Worm (Caenorhabditis elegans) whole organism, early embryonic: Measurements from ENCODE around the gene unc-39.

Experiments used
- B0310.2 ChIP-seq: sonication (generic microtip); optimal IDR thresholded peaks from 2 replicates; lab custom pipeline; 2016; ENCODE audit warnings: mild to moderate bottlenecking, missing genetic modification characterization, missing compliant biosample characterization
- F13C5.2 ChIP-seq: sonication (generic microtip); optimal IDR thresholded peaks from 2 replicates; lab custom pipeline; 2017; ENCODE audit warnings: mild to moderate bottlenecking, missing genetic modification characterization, inconsistent platforms, missing compliant biosample characterization
- aly-1 ChIP-seq: sonication (generic microtip); optimal IDR thresholded peaks from 2 replicates; lab custom pipeline; 2016; ENCODE audit warnings: missing genetic modification characterization, missing compliant biosample characterization
- ama-1 ChIP-seq: fragments of 150-350 bp; optimal IDR thresholded peaks from 2 replicates; lab custom pipeline; 2014
- ceh-13 ChIP-seq: fragments of 200-800 bp; sonication (Bioruptor generic); optimal IDR thresholded peaks from 2 replicates; lab custom pipeline; 2018; ENCODE audit warnings: mild to moderate bottlenecking, missing genetic modification characterization, missing compliant biosample characterization
- ceh-36 ChIP-seq: sonication (generic microtip); optimal IDR thresholded peaks from 2 replicates; lab custom pipeline; 2016; ENCODE audit warnings: missing genetic modification characterization, inconsistent platforms, missing compliant biosample characterization
- ets-7 ChIP-seq: sonication (generic microtip); optimal IDR thresholded peaks from 2 replicates; lab custom pipeline; 2016; ENCODE audit warnings: missing genotype, missing genetic modification characterization, missing compliant biosample characterization
- flt-1 ChIP-seq: fragments of 200-800 bp; sonication (Bioruptor generic); IDR thresholded peaks from 2 replicates; pipeline ENCODE4 v1.3.6; 2022; ENCODE audit warnings: missing genetic modification characterization, missing compliant biosample characterization
- hmbx-1 ChIP-seq: sonication (generic microtip); optimal IDR thresholded peaks from 2 replicates; lab custom pipeline; 2016; ENCODE audit warnings: mild to moderate bottlenecking, missing genetic modification characterization, missing compliant biosample characterization
- hmg-4 ChIP-seq: fragments of 200-800 bp; sonication (Bioruptor generic); optimal IDR thresholded peaks from 2 replicates; lab custom pipeline; 2018; ENCODE audit warnings: mild to moderate bottlenecking, missing genetic modification characterization, missing compliant biosample characterization
- hnd-1 ChIP-seq: sonication (generic microtip); optimal IDR thresholded peaks from 2 replicates; lab custom pipeline; 2016; ENCODE audit warnings: missing genetic modification characterization, missing compliant biosample characterization
- pes-1 ChIP-seq: fragments of 200-800 bp; sonication (Bioruptor generic); IDR thresholded peaks from 2 replicates; pipeline ENCODE4 v1.3.6; 2022; ENCODE audit warnings: missing genetic modification reagents, missing genetic modification characterization, missing compliant biosample characterization
- scrt-1 ChIP-seq: fragments of 200-800 bp; sonication (Bioruptor generic); IDR thresholded peaks from 2 replicates; pipeline ENCODE4 v1.3.6; 2022; ENCODE audit warnings: missing genetic modification characterization, missing compliant biosample characterization
- sea-1 ChIP-seq: fragments of 200-800 bp; sonication (Bioruptor generic); conservative IDR thresholded peaks from 2 replicates; pipeline ENCODE4 v1.3.6; 2022; ENCODE audit warnings: missing genetic modification characterization, missing compliant biosample characterization
- tbx-11 ChIP-seq: fragments of 200-800 bp; sonication (Bioruptor generic); IDR thresholded peaks from 2 replicates; pipeline ENCODE4 v1.3.6; 2022; ENCODE audit warnings: missing genetic modification characterization, missing compliant biosample characterization
- tbx-37 ChIP-seq: fragments of 200-800 bp; sonication (Bioruptor generic); conservative IDR thresholded peaks from 2 replicates; pipeline ENCODE4 v1.3.6; 2022; ENCODE audit warnings: missing genetic modification reagents, missing genetic modification characterization, missing compliant biosample characterization
- tra-4 ChIP-seq: sonication (generic microtip); optimal IDR thresholded peaks from 2 replicates; lab custom pipeline; 2017; ENCODE audit warnings: missing genetic modification characterization, missing compliant biosample characterization

unc-39 gene

ce11 chrV:14336655-14337054 lies 36.2 kb upstream of the unc-39 start, which contains the start of gene srm-6:
Gene srm-6 (plus strand): TSS chrV:14336955.
- TF ChIP-seq F13C5.2 (tag; lab: Kevin White, UChicago) (no peak), scrt-1 (no peak)

DNA sequence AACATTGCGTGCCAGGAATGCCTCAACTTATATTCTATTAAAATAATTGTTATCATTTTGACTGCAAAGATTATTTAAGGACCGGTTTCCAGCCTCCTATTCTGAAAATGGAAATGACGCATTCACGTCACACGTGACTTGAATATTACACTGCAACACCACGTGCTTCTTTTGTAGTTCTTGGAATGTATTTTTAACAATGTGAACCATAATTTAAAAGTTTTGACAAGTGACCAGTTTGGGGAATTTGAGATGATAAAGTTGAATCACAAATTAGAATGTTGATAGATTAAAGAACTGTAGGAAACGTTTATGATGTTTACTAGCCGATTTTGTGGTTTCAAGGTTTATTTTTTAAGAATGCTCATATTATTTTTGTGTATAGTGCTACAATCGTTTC lies 31.2 kb upstream of the unc-39 start, which contains the start of gene F47B8.10:
Gene F47B8.10, plus strand, starts transcription at position 301 of the 400 bp plus-strand sequence.
- TF ChIP-seq tra-4 (no peak), hnd-1 (no peak), hmg-4 (GFP tag; lab: Kevin White, UChicago) (no peak), sea-1 (GFP tag; lab: Robert Waterston, UW) (no peak), tbx-11 (GFP tag; lab: Robert Waterston, UW) (no peak), ets-7 (no peak), pes-1 (GFP tag; lab: Robert Waterston, UW) (no peak), hmbx-1 (tag; lab: Kevin White, UChicago) (no peak), tbx-37 (no peak), F13C5.2 (tag; lab: Kevin White, UChicago) (no peak), ceh-13 (GFP tag; lab: Kevin White, UChicago) (no peak), ama-1 (lab: Kevin White, UChicago) (no peak), scrt-1 (no peak), flt-1 (GFP tag; lab: Robert Waterston, UW) (no peak), B0310.2 (no peak)

- TF ChIP-seq F13C5.2 (tag; lab: Kevin White, UChicago) (peak; percentile 75), aly-1 (tag; lab: Kevin White, UChicago) (no peak), sea-1 (GFP tag; lab: Robert Waterston, UW) (no peak), tbx-37 (peak; percentile 19; the same call in 1 of the 2 replicates), tra-4 (no peak), ets-7 (peak; percentile 28)
These were observed 25.5 kb upstream of the unc-39 start, which contains the start of gene cept-2 for ce11 chrV:14347234-14347826. Gene cept-2 (plus strand): TSS chrV:14347766.

- TF ChIP-seq tbx-37 (no peak), F13C5.2 (tag; lab: Kevin White, UChicago) (no peak), sea-1 (GFP tag; lab: Robert Waterston, UW) (no peak), ceh-13 (GFP tag; lab: Kevin White, UChicago) (no peak), ets-7 (no peak), ceh-36 (tag; lab: Kevin White, UChicago) (no peak), ama-1 (lab: Kevin White, UChicago) (no peak), tra-4 (no peak), hmg-4 (GFP tag; lab: Kevin White, UChicago) (no peak), scrt-1 (no peak), flt-1 (GFP tag; lab: Robert Waterston, UW) (no peak), hnd-1 (no peak), tbx-11 (GFP tag; lab: Robert Waterston, UW) (no peak), pes-1 (GFP tag; lab: Robert Waterston, UW) (no peak), B0310.2 (no peak), hmbx-1 (tag; lab: Kevin White, UChicago) (no peak), aly-1 (tag; lab: Kevin White, UChicago) (no peak)
These were observed 22.4 kb upstream of the unc-39 start for ce11 chrV:14350498-14350897.

DNA sequence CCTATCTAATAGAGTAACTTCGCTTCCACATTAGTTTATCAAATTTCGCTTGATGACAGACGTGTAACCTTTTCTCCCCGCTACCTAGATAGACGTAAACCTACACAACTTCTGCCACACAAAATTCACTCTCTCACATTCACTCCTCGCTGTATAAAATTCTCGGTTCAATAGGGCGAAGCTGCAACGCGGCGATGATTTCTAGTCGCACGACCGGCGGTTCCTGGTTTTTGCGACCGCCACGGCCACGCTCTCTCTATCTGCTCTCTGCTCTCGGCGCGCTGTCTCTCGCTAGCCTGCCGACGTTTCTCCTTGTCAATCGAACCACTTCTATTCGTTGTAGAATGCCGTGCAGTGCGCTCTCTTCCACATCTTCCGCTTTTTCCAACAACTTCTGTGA lies 21.9 kb upstream of the unc-39 start:
- TF ChIP-seq hmg-4 (GFP tag; lab: Kevin White, UChicago) (peak; percentile 34), sea-1 (GFP tag; lab: Robert Waterston, UW) (0 out of 2 replicates have a peak, but pooled peaks have one; percentile 21), F13C5.2 (tag; lab: Kevin White, UChicago) (peak; percentile 7), tra-4 (no peak)

- TF ChIP-seq sea-1 (GFP tag; lab: Robert Waterston, UW) (no peak), tbx-37 (no peak), tbx-11 (GFP tag; lab: Robert Waterston, UW) (no peak), ets-7 (no peak)
These were observed 21.2 kb upstream of the unc-39 start, which contains the start of gene vha-13 for ce11 chrV:14351629-14352028. Gene vha-13 (plus strand): TSS chrV:14351709.

DNA sequence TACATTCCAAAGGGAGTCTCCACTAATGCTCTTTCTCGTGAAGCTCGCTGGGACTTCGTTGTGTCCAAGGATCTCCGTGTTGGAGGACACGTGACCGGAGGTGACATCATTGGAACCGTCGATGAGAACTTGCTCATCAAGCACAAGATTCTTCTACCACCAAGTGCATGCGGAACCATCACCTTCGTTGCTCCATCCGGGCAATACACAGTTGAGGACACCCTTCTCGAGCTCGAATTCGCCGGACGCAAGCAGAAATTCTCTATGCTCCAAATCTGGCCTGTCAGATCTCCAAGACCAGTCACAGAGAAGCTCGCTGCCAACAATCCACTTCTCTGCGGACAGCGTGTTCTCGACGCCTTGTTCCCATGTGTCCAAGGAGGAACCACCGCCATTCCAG lies 20.8 kb upstream of the unc-39 start:
- TF ChIP-seq sea-1 (GFP tag; lab: Robert Waterston, UW) (no peak), hnd-1 (no peak), hmbx-1 (tag; lab: Kevin White, UChicago) (no peak), F13C5.2 (tag; lab: Kevin White, UChicago) (no peak), tra-4 (no peak), B0310.2 (no peak), pes-1 (GFP tag; lab: Robert Waterston, UW) (no peak), ceh-13 (GFP tag; lab: Kevin White, UChicago) (no peak), ama-1 (lab: Kevin White, UChicago) (no peak), ets-7 (no peak), aly-1 (tag; lab: Kevin White, UChicago) (no peak), ceh-36 (tag; lab: Kevin White, UChicago) (no peak), hmg-4 (GFP tag; lab: Kevin White, UChicago) (no peak), scrt-1 (no peak), tbx-37 (no peak), flt-1 (GFP tag; lab: Robert Waterston, UW) (no peak)

DNA sequence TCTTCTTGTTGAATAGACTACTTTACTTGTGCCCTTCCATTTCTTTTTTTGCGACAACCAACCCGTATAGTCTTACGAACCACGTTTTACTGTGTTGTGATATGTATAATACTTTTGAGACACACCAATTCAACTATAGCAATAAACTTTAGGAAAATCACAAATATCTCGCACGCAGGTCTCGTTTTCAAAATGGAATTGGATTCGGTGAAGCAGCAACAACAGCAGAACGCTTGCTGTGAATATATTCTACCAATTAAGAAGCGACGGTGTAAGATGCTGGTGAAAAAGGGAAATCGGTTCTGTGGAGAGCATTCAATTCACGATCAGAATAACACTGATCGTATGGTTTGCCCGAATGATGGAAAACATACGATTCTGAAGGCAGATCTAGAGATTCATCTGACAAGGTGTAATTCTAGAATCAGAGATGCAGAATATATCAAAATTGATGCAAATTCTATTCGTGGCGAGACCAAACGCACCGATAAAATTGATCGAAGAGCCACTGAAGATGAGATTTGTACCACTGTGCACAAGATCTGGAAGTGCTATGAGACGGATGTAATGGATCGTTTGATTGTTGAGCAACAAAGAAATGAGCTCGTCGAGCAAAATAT lies 18.5 kb upstream of the unc-39 start, which contains the start of gene Y49A3A.3:
Gene Y49A3A.3, plus strand, starts transcription at position 153 of the 620 bp plus-strand sequence.
- TF ChIP-seq sea-1 (GFP tag; lab: Robert Waterston, UW) (no peak), flt-1 (GFP tag; lab: Robert Waterston, UW) (no peak), aly-1 (tag; lab: Kevin White, UChicago) (peak; percentile 9), ama-1 (lab: Kevin White, UChicago) (peak; percentile 52)
